Worm (Caenorhabditis elegans): Measurements from ENCODE around the gene Y51H4A.13.

DNA sequence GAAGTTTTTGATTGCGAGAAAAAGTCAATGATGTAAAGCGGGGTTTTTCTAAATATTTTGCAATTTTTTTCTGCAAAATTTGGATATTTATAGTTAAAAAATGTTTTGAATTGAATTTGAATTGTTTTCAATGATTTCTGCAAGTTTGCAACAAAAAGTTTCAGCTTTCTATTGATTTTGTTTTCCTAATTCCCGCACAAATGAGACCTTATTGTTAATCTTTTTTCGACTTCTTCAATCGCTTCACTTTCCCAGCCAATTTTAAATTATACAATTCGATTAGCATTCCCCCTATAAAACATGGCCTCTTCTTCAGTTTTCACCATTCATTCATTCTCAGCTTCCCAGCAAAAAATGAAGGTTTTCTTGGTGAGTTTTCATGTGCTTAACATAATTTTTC, 15.6 kb downstream of the Y51H4A.13 start, which contains the start of gene fipr-27:
- TF ChIP-seq ref-1 (GFP tag; conservative IDR thresholded peaks at IDR 0.05) = no peak
- TF ChIP-seq med-1 (GFP tag; optimal IDR thresholded peaks at IDR 0.05; ENCODE audit: insufficient read depth) = no peak
- no peak for TF ChIP-seq flt-1 (GFP tag; IDR thresholded peaks at IDR 0.05)
- TF ChIP-seq ztf-23 (GFP tag; IDR thresholded peaks at IDR 0.05) = no peak
- TF ChIP-seq T22C8.4 (GFP tag; IDR thresholded peaks at IDR 0.05) = no peak

Measured in whole organism, midembryonic.